Worm (Caenorhabditis elegans) whole organism, mixed stage, embryonic: ENCODE data around the gene ZK1193.2.

Experiments used
- elt-3 ChIP-seq: fragments of 150-350 bp; optimal IDR thresholded peaks from 2 replicates; lab custom pipeline; 2014; ENCODE audit warnings: missing biosample characterization, missing genetic modification characterization
- lin-32 ChIP-seq: fragments of 200-800 bp; sonication (Bioruptor generic); optimal IDR thresholded peaks from 2 replicates; lab custom pipeline; 2018; ENCODE audit warnings: mild to moderate bottlenecking, missing genetic modification characterization, missing compliant biosample characterization
- nhr-237 ChIP-seq: fragments of 150-350 bp; optimal IDR thresholded peaks from 2 replicates; lab custom pipeline; 2014; ENCODE audit warnings: missing biosample characterization, missing genetic modification characterization
- nhr-76 ChIP-seq: sonication (generic microtip); optimal IDR thresholded peaks from 2 replicates; lab custom pipeline; 2017; ENCODE audit warnings: missing biosample characterization, missing genetic modification characterization
- pha-4 ChIP-seq: fragments of 150-350 bp; optimal IDR thresholded peaks from 2 replicates; lab custom pipeline; 2018; ENCODE audit warnings: missing biosample characterization, missing genetic modification reagents, missing genetic modification characterization
- snpc-4 ChIP-seq: fragments of 150-350 bp; optimal IDR thresholded peaks from 2 replicates; lab custom pipeline; 2014; ENCODE audit warnings: missing biosample characterization, missing genetic modification characterization
- unc-120 ChIP-seq: sonication (generic microtip); optimal IDR thresholded peaks from 2 replicates; lab custom pipeline; 2017; ENCODE audit warnings: missing genetic modification characterization, missing compliant biosample characterization; ENCODE audit not compliant: poor library complexity, severe bottlenecking
- unc-62 ChIP-seq: fragments of 150-350 bp; optimal IDR thresholded peaks from 2 replicates; lab custom pipeline; 2014; ENCODE audit warnings: missing biosample characterization, missing genetic modification reagents, missing genetic modification characterization

DNA sequence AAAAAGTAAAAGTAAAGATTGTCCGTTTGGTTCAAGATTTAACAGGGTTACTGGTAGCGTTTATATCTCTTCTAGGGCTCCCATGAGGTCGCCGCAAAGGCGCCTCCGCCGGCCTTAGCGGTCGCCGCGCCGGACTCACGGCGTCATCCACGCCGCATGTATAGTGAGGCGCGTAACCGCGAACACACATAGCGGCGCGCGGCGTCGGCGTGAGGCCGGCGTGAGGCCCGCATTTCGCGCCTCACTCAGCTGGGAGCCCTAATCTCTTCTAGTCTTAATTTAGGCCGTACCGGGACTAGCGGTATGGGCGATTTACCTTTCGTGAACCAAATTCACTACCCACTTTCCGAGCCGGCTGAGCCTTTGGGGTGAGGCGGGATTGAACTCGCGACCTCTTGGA lies 36.2 kb upstream of the ZK1193.2 start:
- no peak for TF ChIP-seq unc-62 (GFP tag; lab: Kevin White, UChicago)
- no peak for TF ChIP-seq elt-3 (tag; lab: Kevin White, UChicago)
- TF ChIP-seq pha-4 = no peak
- TF ChIP-seq nhr-237 (tag; lab: Kevin White, UChicago) = no peak
- TF ChIP-seq snpc-4 (tag; lab: Kevin White, UChicago) = no peak
- no peak for TF ChIP-seq lin-32 (GFP tag; lab: Kevin White, UChicago)
- TF ChIP-seq nhr-76 (tag; lab: Kevin White, UChicago) = no peak
- no peak for TF ChIP-seq unc-120 (tag; lab: Kevin White, UChicago)
